Worm (Caenorhabditis elegans): ENCODE data around the gene pph-6.
A peak's percentile ranks its signal among the peaks of the same experiment; 100 is the strongest.

Gene pph-6

DNA sequence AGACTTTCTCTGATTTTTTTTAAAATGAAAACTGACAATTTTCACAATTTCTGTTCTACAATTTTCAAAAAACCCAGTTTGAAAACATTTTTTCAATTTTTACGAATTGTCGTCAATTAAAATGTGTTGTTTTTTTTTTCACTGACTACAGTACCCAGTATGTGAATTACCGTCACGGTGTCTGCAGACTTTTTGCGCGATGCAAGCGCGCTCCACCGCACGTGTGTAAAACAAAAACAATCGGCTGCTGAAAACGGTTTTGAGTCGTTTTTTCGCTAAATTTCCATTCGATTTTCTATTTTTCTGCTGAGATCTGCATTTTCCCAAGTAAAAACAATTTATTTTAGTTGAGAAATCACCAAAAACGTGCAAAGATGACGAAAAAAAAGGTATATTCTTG is 5.3 kb upstream of the pph-6 start (continued):
- TF ChIP-seq mep-1 (tag; optimal IDR thresholded peaks at IDR 0.05): peak; percentile 98
- TF ChIP-seq nhr-237 (tag; optimal IDR thresholded peaks at IDR 0.05): peak; percentile 96
- peak; percentile 96 for TF ChIP-seq ceh-88 (GFP tag; IDR thresholded peaks at IDR 0.05)
- peak; percentile 99 for TF ChIP-seq nhr-77 (tag; optimal IDR thresholded peaks at IDR 0.05)
- TF ChIP-seq nhr-19 (GFP tag; conservative IDR thresholded peaks at IDR 0.05): peak; percentile 99
- TF ChIP-seq aly-2 (tag; optimal IDR thresholded peaks at IDR 0.05): peak; percentile 96
- peak; percentile 69 for TF ChIP-seq ces-1 (GFP tag; optimal IDR thresholded peaks at IDR 0.05)
- peak; percentile 91 for TF ChIP-seq lin-39 (tag; optimal IDR thresholded peaks at IDR 0.05)
- TF ChIP-seq fos-1 (tag; optimal IDR thresholded peaks at IDR 0.05): peak; percentile 96
- peak; percentile 82; the same call in 1 of the 2 replicates for TF ChIP-seq unc-98 (GFP tag; IDR thresholded peaks at IDR 0.05)
- peak in 1 of 2 experiments; percentile 93 for TF ChIP-seq ztf-11 (tag; optimal IDR thresholded peaks at IDR 0.05)
- peak; percentile 99 for TF ChIP-seq nhr-90 (tag; optimal IDR thresholded peaks at IDR 0.05; ENCODE audit: poor library complexity)
- peak; percentile 94 for TF ChIP-seq elt-2 (tag; optimal IDR thresholded peaks at IDR 0.05)
- peak; percentile 92 for TF ChIP-seq fkh-4 (tag; optimal IDR thresholded peaks at IDR 0.05; ENCODE audit: borderline replicate concordance)
- peak; percentile 68 for TF ChIP-seq zag-1 (tag; optimal IDR thresholded peaks at IDR 0.05)
- no peak for TF ChIP-seq nhr-12 (tag; optimal IDR thresholded peaks at IDR 0.05)
- peak; percentile 97 for TF ChIP-seq pax-3 (tag; optimal IDR thresholded peaks at IDR 0.05)
- TF ChIP-seq elt-3 (tag; optimal IDR thresholded peaks at IDR 0.05): peak; percentile 48 to 98 (median 89)
- peak; percentile 88 for TF ChIP-seq sup-37 (GFP tag; optimal IDR thresholded peaks at IDR 0.05)
- TF ChIP-seq mdl-1 (tag; optimal IDR thresholded peaks at IDR 0.05): peak in 1 of 2 experiments; percentile 94
- peak; percentile 57 to 64 for TF ChIP-seq egl-27 (tag; optimal IDR thresholded peaks at IDR 0.05)
- peak; percentile 99 for TF ChIP-seq xbp-1 (tag; optimal IDR thresholded peaks at IDR 0.05)
- TF ChIP-seq nhr-76 (tag; optimal IDR thresholded peaks at IDR 0.05): peak; percentile 53
- no peak for TF ChIP-seq hlh-17 (GFP tag; optimal IDR thresholded peaks at IDR 0.05; ENCODE audit: borderline replicate concordance)
- TF ChIP-seq pqm-1 (tag; optimal IDR thresholded peaks at IDR 0.05): no peak
- no peak for TF ChIP-seq sptf-1 (tag; optimal IDR thresholded peaks at IDR 0.05)
- peak; percentile 98 for TF ChIP-seq unc-130 (tag; optimal IDR thresholded peaks at IDR 0.05)
- TF ChIP-seq mab-9 (GFP tag; IDR thresholded peaks at IDR 0.05): peak; percentile 97
- TF ChIP-seq efl-1 (optimal IDR thresholded peaks at IDR 0.05): peak; percentile 98
- peak; percentile 91 to 99 for TF ChIP-seq efl-1 (GFP tag; optimal IDR thresholded peaks at IDR 0.05 in 1 of 2)
- peak; percentile 99 for TF ChIP-seq snu-23 (GFP tag; optimal IDR thresholded peaks at IDR 0.05)
- TF ChIP-seq ceh-82 (tag; optimal IDR thresholded peaks at IDR 0.05): peak; percentile 97 to 99 (median 98)
- peak; percentile 100 for TF ChIP-seq F16B12.6 (tag; optimal IDR thresholded peaks at IDR 0.05)
- peak; percentile 99 for TF ChIP-seq lin-15B (tag; optimal IDR thresholded peaks at IDR 0.05)
- TF ChIP-seq egl-13 (tag; optimal IDR thresholded peaks at IDR 0.05): peak; percentile 98
- peak; percentile 71 for TF ChIP-seq ceh-63 (GFP tag; optimal IDR thresholded peaks at IDR 0.05)
- TF ChIP-seq ceh-90 (tag; optimal IDR thresholded peaks at IDR 0.05): peak; percentile 71
- TF ChIP-seq efl-3 (GFP tag; optimal IDR thresholded peaks at IDR 0.05): peak; percentile 54
- no peak for TF ChIP-seq nhr-28 (tag; optimal IDR thresholded peaks at IDR 0.05)
- TF ChIP-seq lin-13 (GFP tag; optimal IDR thresholded peaks at IDR 0.05): peak; percentile 99
- peak; percentile 98 for TF ChIP-seq irx-1 (tag; optimal IDR thresholded peaks at IDR 0.05)
- no peak for TF ChIP-seq tlp-1 (tag; optimal IDR thresholded peaks at IDR 0.05)
- peak; percentile 86 for TF ChIP-seq nhr-11 (tag; optimal IDR thresholded peaks at IDR 0.05)
- TF ChIP-seq zip-4 (GFP tag; optimal IDR thresholded peaks at IDR 0.05): peak; percentile 93
- TF ChIP-seq mef-2 (tag; optimal IDR thresholded peaks at IDR 0.05): peak; percentile 86
- peak; percentile 99 for TF ChIP-seq lsy-2 (tag; optimal IDR thresholded peaks at IDR 0.05)
- TF ChIP-seq C16A3.4 (tag; optimal IDR thresholded peaks at IDR 0.05): peak; percentile 98
- TF ChIP-seq blmp-1 (tag; optimal IDR thresholded peaks at IDR 0.05): peak; percentile 77
- peak; percentile 99 for TF ChIP-seq tbx-2 (tag; optimal IDR thresholded peaks at IDR 0.05)
- no peak for TF ChIP-seq unc-62 (GFP tag; optimal IDR thresholded peaks at IDR 0.05)
- TF ChIP-seq swsn-7 (tag; optimal IDR thresholded peaks at IDR 0.05): peak; percentile 99
- peak; percentile 98 for TF ChIP-seq fkh-10 (GFP tag; optimal IDR thresholded peaks at IDR 0.05)
- peak; percentile 97 for TF ChIP-seq grh-1 (GFP tag; IDR thresholded peaks at IDR 0.05)
- peak; percentile 83 for TF ChIP-seq aha-1 (tag; optimal IDR thresholded peaks at IDR 0.05)
